Worm (Caenorhabditis elegans) whole organism, L3 larva: ENCODE data around the gene ZK185.1.
A peak's percentile ranks its signal among the peaks of the same experiment; 100 is the strongest.

Source experiments
- R02D3.7 ChIP-seq: fragments of 150-350 bp; optimal IDR thresholded peaks from 2 replicates; lab custom pipeline; 2014; ENCODE audit warnings: missing biosample characterization, missing genetic modification characterization
- ZK546.5 ChIP-seq: sonication (generic microtip); optimal IDR thresholded peaks from 2 replicates; lab custom pipeline; 2017; ENCODE audit warnings: missing biosample characterization, missing genetic modification characterization
- aly-2 ChIP-seq: fragments of 150-350 bp; optimal IDR thresholded peaks from 2 replicates; lab custom pipeline; 2014; ENCODE audit warnings: missing biosample characterization, missing genetic modification characterization
- ama-1 ChIP-seq: fragments of 150-350 bp; optimal IDR thresholded peaks from 2 replicates; lab custom pipeline; 2018
- ceh-28 ChIP-seq: fragments of 150-350 bp; optimal IDR thresholded peaks from 2 replicates; lab custom pipeline; 2014; ENCODE audit warnings: missing biosample characterization, missing genetic modification reagents, missing genetic modification characterization
- ceh-82 ChIP-seq: fragments of 150-350 bp; optimal IDR thresholded peaks from 2 replicates; lab custom pipeline; 2014; ENCODE audit warnings: missing biosample characterization, missing genetic modification characterization
- ceh-9 ChIP-seq: sonication (generic microtip); optimal IDR thresholded peaks from 2 replicates; lab custom pipeline; 2018; ENCODE audit warnings: missing biosample characterization, missing genetic modification characterization
- daf-12 ChIP-seq: fragments of 150-350 bp; optimal IDR thresholded peaks from 2 replicates; lab custom pipeline; 2014; ENCODE audit warnings: missing biosample characterization, missing genetic modification reagents, missing genetic modification characterization
- egl-5 ChIP-seq: fragments of 150-350 bp; optimal IDR thresholded peaks from 2 replicates; lab custom pipeline; 2017; ENCODE audit warnings: missing biosample characterization, missing genetic modification reagents, missing genetic modification characterization, inconsistent platforms
- elt-1 ChIP-seq: fragments of 150-350 bp; optimal IDR thresholded peaks from 2 replicates; lab custom pipeline; 2014; ENCODE audit warnings: missing biosample characterization, missing genetic modification characterization
- elt-2 ChIP-seq: sonication (generic microtip); optimal IDR thresholded peaks from 2 replicates; lab custom pipeline; 2016; ENCODE audit warnings: missing genetic modification reagents, mild to moderate bottlenecking, missing genetic modification characterization, missing compliant biosample characterization
- eor-1 ChIP-seq, 2 experiments: fragments of 150-350 bp; optimal IDR thresholded peaks; 2 replicates each; lab custom pipeline; 2014 to 2018; ENCODE audit warnings: missing biosample characterization in 2 of 2, missing genetic modification characterization in 2 of 2
- fkh-10 ChIP-seq: sonication (generic microtip); optimal IDR thresholded peaks from 2 replicates; lab custom pipeline; 2017; ENCODE audit warnings: missing biosample characterization, missing genetic modification reagents, missing genetic modification characterization
- fkh-2 ChIP-seq: fragments of 150-350 bp; optimal IDR thresholded peaks from 2 replicates; lab custom pipeline; 2014; ENCODE audit warnings: missing biosample characterization, missing genetic modification reagents, missing genetic modification characterization
- fos-1 ChIP-seq: fragments of 150-350 bp; optimal IDR thresholded peaks from 2 replicates; lab custom pipeline; 2014; ENCODE audit warnings: missing biosample characterization, missing genetic modification characterization
- hmg-11 ChIP-seq: sonication (generic microtip); optimal IDR thresholded peaks from 2 replicates; lab custom pipeline; 2016; ENCODE audit warnings: missing genetic modification characterization, missing compliant biosample characterization
- lin-15B ChIP-seq: fragments of 150-350 bp; optimal IDR thresholded peaks from 2 replicates; lab custom pipeline; 2014; ENCODE audit warnings: missing biosample characterization, missing genetic modification characterization
- lin-39 ChIP-seq: fragments of 150-350 bp; optimal IDR thresholded peaks from 2 replicates; lab custom pipeline; 2018; ENCODE audit warnings: missing biosample characterization, missing genetic modification reagents, missing genetic modification characterization
- lsy-12 ChIP-seq: sonication (generic microtip); optimal IDR thresholded peaks from 2 replicates; lab custom pipeline; 2016; ENCODE audit warnings: mild to moderate bottlenecking, missing genetic modification characterization, missing compliant biosample characterization
- mdl-1 ChIP-seq: fragments of 150-350 bp; optimal IDR thresholded peaks from 2 replicates; lab custom pipeline; 2014; ENCODE audit warnings: missing biosample characterization, missing genetic modification characterization
- mml-1 ChIP-seq: fragments of 150-350 bp; sonication (generic microtip); optimal IDR thresholded peaks from 3 replicates; lab custom pipeline; 2014; ENCODE audit warnings: missing biosample characterization, missing genetic modification characterization
- nfya-1 ChIP-seq: sonication (generic microtip); optimal IDR thresholded peaks from 2 replicates; lab custom pipeline; 2017; ENCODE audit warnings: missing genetic modification characterization, mild to moderate bottlenecking, missing compliant biosample characterization, antibody characterized with exemption, moderate library complexity; ENCODE audit not compliant: insufficient read depth
- nhr-12 ChIP-seq: fragments of 150-350 bp; optimal IDR thresholded peaks from 2 replicates; lab custom pipeline; 2014; ENCODE audit warnings: missing biosample characterization, missing genetic modification characterization
- nhr-23 ChIP-seq: fragments of 150-350 bp; optimal IDR thresholded peaks from 2 replicates; lab custom pipeline; 2014; ENCODE audit warnings: missing biosample characterization, missing genetic modification reagents, missing genetic modification characterization
- nhr-237 ChIP-seq: fragments of 150-350 bp; optimal IDR thresholded peaks from 2 replicates; lab custom pipeline; 2014; ENCODE audit warnings: missing biosample characterization, missing genetic modification characterization
- nhr-25 ChIP-seq: sonication (generic microtip); optimal IDR thresholded peaks from 2 replicates; lab custom pipeline; 2017; ENCODE audit warnings: missing biosample characterization, missing genetic modification characterization
- nhr-28 ChIP-seq: fragments of 150-350 bp; optimal IDR thresholded peaks from 2 replicates; lab custom pipeline; 2014; ENCODE audit warnings: missing biosample characterization, missing genetic modification characterization
- nhr-43 ChIP-seq: sonication (generic microtip); optimal IDR thresholded peaks from 2 replicates; lab custom pipeline; 2016; ENCODE audit warnings: mild to moderate bottlenecking, missing genetic modification characterization, missing compliant biosample characterization; ENCODE audit not compliant: poor library complexity, severe bottlenecking
- nhr-67 ChIP-seq: fragments of 150-350 bp; optimal IDR thresholded peaks from 2 replicates; lab custom pipeline; 2014; ENCODE audit warnings: missing biosample characterization, missing genetic modification characterization
- nhr-76 ChIP-seq: fragments of 150-350 bp; sonication (generic microtip); optimal IDR thresholded peaks from 5 replicates; lab custom pipeline; 2014; ENCODE audit warnings: missing biosample characterization, missing genetic modification characterization
- nhr-77 ChIP-seq: fragments of 150-350 bp; optimal IDR thresholded peaks from 2 replicates; lab custom pipeline; 2014; ENCODE audit warnings: missing biosample characterization, missing genetic modification characterization
- sea-2 ChIP-seq: fragments of 150-350 bp; sonication (generic microtip); optimal IDR thresholded peaks from 4 replicates; lab custom pipeline; 2014; ENCODE audit warnings: missing biosample characterization, missing genetic modification reagents, missing genetic modification characterization
- skn-1 ChIP-seq: fragments of 150-350 bp; optimal IDR thresholded peaks from 2 replicates; lab custom pipeline; 2014; ENCODE audit warnings: missing biosample characterization, missing genetic modification characterization
- snpc-4 ChIP-seq: fragments of 150-350 bp; optimal IDR thresholded peaks from 2 replicates; lab custom pipeline; 2014; ENCODE audit warnings: missing biosample characterization, missing genetic modification characterization
- tbx-2 ChIP-seq: sonication (generic microtip); optimal IDR thresholded peaks from 2 replicates; lab custom pipeline; 2016; ENCODE audit warnings: mild to moderate bottlenecking, missing genetic modification characterization, missing compliant biosample characterization
- unc-39 ChIP-seq: sonication (generic microtip); optimal IDR thresholded peaks from 4 replicates; lab custom pipeline; 2017; ENCODE audit warnings: missing biosample characterization, missing genetic modification characterization
- zag-1 ChIP-seq: fragments of 150-350 bp; optimal IDR thresholded peaks from 2 replicates; lab custom pipeline; 2014; ENCODE audit warnings: missing biosample characterization, missing genetic modification characterization
- ztf-4 ChIP-seq: fragments of 150-350 bp; optimal IDR thresholded peaks from 2 replicates; lab custom pipeline; 2014; ENCODE audit warnings: missing biosample characterization, missing genetic modification characterization

The ZK185.1 gene

DNA sequence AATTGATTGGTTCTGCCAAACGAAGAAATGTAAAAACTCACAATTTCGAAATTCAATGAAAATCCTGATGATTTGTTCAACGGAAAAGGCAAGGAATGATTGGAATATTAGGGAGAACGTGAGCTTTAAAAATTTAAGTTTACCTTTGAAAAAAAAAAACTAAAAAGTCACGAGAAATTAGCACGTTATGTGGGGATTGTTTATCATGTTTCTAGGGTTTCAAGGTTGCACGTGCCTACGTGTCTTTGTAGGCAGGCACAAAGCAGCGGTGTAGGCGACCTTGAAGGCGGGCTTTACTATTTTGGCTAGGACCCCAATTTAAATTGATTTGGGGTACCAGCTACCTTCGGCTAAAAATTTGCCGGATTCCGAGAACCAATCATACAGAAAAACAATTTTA, 19.0 kb downstream of the ZK185.1 start, which contains the start of gene F28E10.4:
TSS of gene F28E10.4 (minus strand) at position 101 of the 400 bp plus-strand sequence.
- no peak for TF ChIP-seq nhr-67 (tag; lab: Kevin White, UChicago)
- TF ChIP-seq skn-1: no peak
- TF ChIP-seq snpc-4 (tag; lab: Kevin White, UChicago): no peak
- TF ChIP-seq hmg-11 (tag; lab: Kevin White, UChicago): no peak
- TF ChIP-seq, all 47 proteins: peak for 0

DNA sequence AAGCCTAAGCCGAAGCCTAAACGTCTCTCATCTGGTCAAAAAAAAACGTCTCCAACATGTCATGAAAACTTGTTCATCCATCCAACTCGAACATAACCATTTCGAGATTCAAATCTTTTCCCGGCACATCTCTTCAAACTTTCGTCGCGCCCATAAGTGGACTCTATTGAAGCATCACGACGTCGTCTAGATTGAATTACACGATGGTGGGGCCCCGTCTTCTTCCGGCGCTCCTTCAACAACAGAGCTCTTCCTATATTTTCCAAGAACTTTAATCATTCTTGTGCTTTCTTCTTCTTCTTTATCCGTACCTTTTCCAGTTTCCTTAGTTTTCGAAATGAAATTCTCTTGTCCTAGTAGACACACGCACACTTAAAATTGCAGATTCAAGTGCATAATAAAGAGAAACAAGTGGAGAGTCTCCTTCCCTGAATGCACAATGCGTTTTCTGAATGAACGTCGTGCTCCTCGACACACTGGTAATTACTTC, 20.1 kb downstream of the ZK185.1 start, which contains the start of gene F28E10.1:
TSS of gene F28E10.1 (plus strand) at position 440 of the 490 bp plus-strand sequence.
- no peak for TF ChIP-seq sea-2
- no peak for TF ChIP-seq elt-1
- TF ChIP-seq nhr-237: no peak
- TF ChIP-seq elt-2: no peak
- TF ChIP-seq fkh-10 (GFP tag; lab: Kevin White, UChicago): peak; percentile 73
- TF ChIP-seq fos-1 (tag; lab: Kevin White, UChicago): no peak
- no peak for TF ChIP-seq nhr-23 (tag; lab: Kevin White, UChicago)
- TF ChIP-seq lin-39: peak; percentile 1

DNA sequence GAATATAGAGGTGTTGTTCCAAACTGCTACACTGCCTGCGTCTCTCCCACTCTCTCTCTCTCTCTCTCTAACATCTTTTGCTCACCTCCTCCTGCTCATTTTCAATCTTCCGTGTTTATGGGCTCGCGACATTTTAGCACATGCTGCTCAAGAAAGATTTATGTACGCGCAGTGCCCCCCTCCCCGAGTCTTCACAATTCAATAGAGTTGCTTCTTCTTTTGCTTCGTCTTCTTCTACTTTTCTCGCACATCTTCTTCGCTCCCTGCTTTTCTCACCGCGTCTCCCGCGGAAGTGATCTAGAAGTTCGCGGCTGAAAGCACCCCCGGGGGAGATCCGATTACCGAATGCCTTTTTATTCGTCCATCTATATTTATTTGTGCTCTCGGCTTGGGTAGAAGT, 22.2 kb downstream of the ZK185.1 start:
- peak; percentile 11 for TF ChIP-seq nfya-1 (tag; lab: Kevin White, UChicago)
- peak; percentile 63 for TF ChIP-seq fkh-10 (GFP tag; lab: Kevin White, UChicago)
- no peak for TF ChIP-seq nhr-28 (tag; lab: Kevin White, UChicago)
- TF ChIP-seq, all 47 proteins: peak for 2

DNA sequence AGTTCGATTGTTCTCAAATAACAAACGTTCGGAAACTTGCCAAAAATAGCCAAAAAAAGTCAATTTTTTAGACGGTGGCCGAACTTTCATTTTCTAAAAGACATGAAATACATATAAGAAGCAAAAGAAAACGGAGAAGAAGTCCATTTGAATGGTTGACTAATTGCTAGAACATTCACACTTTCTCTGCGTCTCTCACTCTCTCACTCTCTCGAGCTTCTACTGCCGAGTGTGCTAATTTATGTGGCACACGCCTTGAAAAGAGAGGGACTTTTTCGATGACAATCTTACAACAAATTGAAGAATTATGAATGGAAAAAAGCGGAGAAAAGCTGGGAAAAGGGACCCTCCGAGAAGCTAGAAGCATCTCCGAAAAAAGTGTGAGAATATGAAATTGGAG, 25.7 kb downstream of the ZK185.1 start:
- no peak for TF ChIP-seq ama-1 (lab: Kevin White, UChicago)
- TF ChIP-seq nhr-43 (tag; lab: Kevin White, UChicago): no peak
- peak; percentile 21 for TF ChIP-seq nfya-1 (tag; lab: Kevin White, UChicago)
- TF ChIP-seq, all 47 proteins: peak for 1

DNA sequence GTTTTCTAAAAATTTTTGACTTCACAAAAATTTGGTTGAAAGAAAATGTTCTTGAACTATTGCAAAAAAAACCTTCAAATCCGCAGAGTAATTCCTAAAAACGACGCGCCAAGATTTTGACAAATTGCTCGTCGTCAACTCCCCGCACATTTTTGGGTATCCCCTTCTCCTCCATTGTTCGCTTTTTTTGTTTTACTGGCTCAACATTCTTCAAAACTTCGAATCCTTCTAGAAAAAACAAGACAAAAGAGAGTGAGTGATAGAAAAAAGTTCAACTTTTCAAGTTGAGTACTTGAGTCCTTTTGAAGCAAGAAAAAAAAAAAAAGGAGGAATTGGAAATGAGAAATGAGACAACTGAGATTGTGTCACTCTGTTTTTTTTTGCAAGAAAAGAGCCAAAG, 28.5 kb downstream of the ZK185.1 start:
- TF ChIP-seq elt-2 (no peak), lin-39 (peak; percentile 7)
- TF ChIP-seq, all 47 proteins: peak for 1

DNA sequence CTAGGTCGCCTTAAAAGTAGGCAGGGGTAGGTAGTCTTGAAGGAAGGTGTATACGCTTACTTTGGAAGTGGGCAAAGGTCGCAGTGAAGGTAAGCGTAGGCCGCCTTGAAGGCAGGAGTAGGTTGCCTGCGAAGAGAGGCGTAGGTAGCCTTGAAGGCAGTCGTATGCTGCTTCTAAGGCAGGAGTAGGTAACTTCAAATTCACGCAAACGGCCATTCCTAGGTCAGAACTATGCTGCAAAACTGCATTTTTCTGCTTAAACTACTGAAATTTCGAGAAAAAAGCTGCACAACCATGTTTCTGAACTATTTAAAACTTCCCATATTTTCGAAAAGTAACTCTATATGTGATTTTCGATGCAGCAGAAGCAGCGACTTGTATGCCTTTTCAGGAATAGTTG, 31.1 kb downstream of the ZK185.1 start:
- TF ChIP-seq hmg-11 (tag; lab: Kevin White, UChicago) (no peak), ama-1 (lab: Kevin White, UChicago) (no peak), ceh-28 (no peak), lin-15B (tag; lab: Kevin White, UChicago) (no peak), eor-1 (tag; optimal IDR thresholded peaks at IDR 0.05; lab: Kevin White, UChicago) (no peak), nhr-43 (tag; lab: Kevin White, UChicago) (no peak), zag-1 (tag; lab: Kevin White, UChicago) (no peak), snpc-4 (tag; lab: Kevin White, UChicago) (no peak), unc-39 (tag; lab: Kevin White, UChicago) (no peak), daf-12 (tag; lab: Kevin White, UChicago) (no peak)
- TF ChIP-seq, all 47 proteins: peak for 0

DNA sequence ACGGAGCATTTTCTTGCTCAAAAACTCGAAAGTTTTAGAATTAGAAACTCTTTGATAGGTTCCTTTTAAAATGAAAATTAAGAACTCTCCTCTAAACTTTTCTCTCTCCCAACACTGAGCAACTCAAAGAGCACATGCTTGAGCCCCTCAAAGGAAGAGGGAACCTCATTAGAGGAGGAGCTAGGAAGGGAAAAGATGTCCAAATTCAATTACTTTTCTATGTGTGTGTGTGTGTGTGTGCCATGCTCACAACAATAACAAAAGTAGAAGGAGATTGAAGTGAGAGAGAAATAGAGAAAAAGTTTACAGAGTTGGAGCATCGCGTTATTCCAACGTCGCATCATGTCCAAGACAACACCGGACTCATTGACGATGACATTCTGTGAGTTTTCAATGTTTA, 37.6 kb downstream of the ZK185.1 start:
- TF ChIP-seq nhr-77 (tag; lab: Kevin White, UChicago): no peak
- no peak for TF ChIP-seq eor-1 (tag; optimal IDR thresholded peaks at IDR 0.05; lab: Kevin White, UChicago)
- no peak for TF ChIP-seq nhr-43 (tag; lab: Kevin White, UChicago)
- TF ChIP-seq daf-12 (tag; lab: Kevin White, UChicago): no peak
- peak; percentile 49 for TF ChIP-seq nfya-1 (tag; lab: Kevin White, UChicago)
- TF ChIP-seq nhr-76 (tag; lab: Kevin White, UChicago): no peak
- TF ChIP-seq aly-2 (tag; lab: Kevin White, UChicago): no peak
- TF ChIP-seq unc-39 (tag; lab: Kevin White, UChicago): no peak
- TF ChIP-seq mml-1 (tag; lab: Kevin White, UChicago): no peak
- no peak for TF ChIP-seq ceh-9 (tag; lab: Kevin White, UChicago)
- TF ChIP-seq lin-15B (tag; lab: Kevin White, UChicago): peak; percentile 6
- peak; percentile 17 for TF ChIP-seq sea-2
- TF ChIP-seq egl-5 (tag; lab: Kevin White, UChicago): no peak
- TF ChIP-seq nhr-12 (tag; lab: Kevin White, UChicago): no peak
- TF ChIP-seq ztf-4: no peak
- no peak for TF ChIP-seq ceh-82
- no peak for TF ChIP-seq nhr-25 (tag; lab: Kevin White, UChicago)
- no peak for TF ChIP-seq nhr-23 (tag; lab: Kevin White, UChicago)
- no peak for TF ChIP-seq nhr-237
- no peak for TF ChIP-seq lsy-12
- no peak for TF ChIP-seq ZK546.5 (tag; lab: Kevin White, UChicago)
- peak; percentile 97 for TF ChIP-seq fkh-10 (GFP tag; lab: Kevin White, UChicago)
- TF ChIP-seq elt-1: no peak
- TF ChIP-seq mdl-1 (tag; lab: Kevin White, UChicago): no peak
- no peak for TF ChIP-seq fkh-2
- no peak for TF ChIP-seq R02D3.7 (tag; lab: Kevin White, UChicago)
- no peak for TF ChIP-seq fos-1 (tag; lab: Kevin White, UChicago)
- no peak for TF ChIP-seq snpc-4 (tag; lab: Kevin White, UChicago)
- TF ChIP-seq ama-1 (lab: Kevin White, UChicago): no peak
- TF ChIP-seq tbx-2 (tag; lab: Kevin White, UChicago): no peak
